Worm (Caenorhabditis elegans) whole organism, young adult: ENCODE results near the gene cutl-18.

Experiments used
- B0019.2 ChIP-seq: fragments of 200-800 bp; sonication (Bioruptor generic); conservative IDR thresholded peaks from 2 replicates; pipeline ENCODE4 v1.3.6; 2022; ENCODE audit warnings: missing genetic modification reagents, missing genetic modification characterization, missing compliant biosample characterization
- F39B2.1 ChIP-seq: fragments of 200-800 bp; sonication (Bioruptor generic); IDR thresholded peaks from 2 replicates; pipeline ENCODE4 v1.3.6; 2022; ENCODE audit warnings: missing genetic modification reagents, missing genetic modification characterization, missing compliant biosample characterization
- F49E8.2 ChIP-seq: sonication (generic microtip); optimal IDR thresholded peaks from 3 replicates; lab custom pipeline; 2017; ENCODE audit warnings: missing genetic modification characterization, mild to moderate bottlenecking, missing compliant biosample characterization, antibody characterized with exemption, moderate library complexity; ENCODE audit not compliant: insufficient read depth
- F57A8.1 ChIP-seq: fragments of 200-800 bp; sonication (Bioruptor generic); optimal IDR thresholded peaks from 2 replicates; lab custom pipeline; 2018; ENCODE audit warnings: mild to moderate bottlenecking, missing genetic modification characterization, moderate library complexity, missing compliant biosample characterization
- K12H6.12 ChIP-seq: fragments of 200-800 bp; sonication (Bioruptor generic); optimal IDR thresholded peaks from 2 replicates; lab custom pipeline; 2018; ENCODE audit warnings: mild to moderate bottlenecking, missing genetic modification characterization, missing compliant biosample characterization
- T07F8.4 ChIP-seq: sonication (generic microtip); optimal IDR thresholded peaks from 2 replicates; lab custom pipeline; 2016; ENCODE audit warnings: mild to moderate bottlenecking, missing genetic modification characterization, moderate library complexity, missing compliant biosample characterization
- T26A5.8 ChIP-seq: sonication (generic microtip); optimal IDR thresholded peaks from 2 replicates; lab custom pipeline; 2016; ENCODE audit warnings: missing genetic modification characterization, missing compliant biosample characterization
- Y53F4B.3 ChIP-seq: fragments of 200-800 bp; sonication (Bioruptor generic); IDR thresholded peaks from 2 replicates; pipeline ENCODE4 v1.3.6; 2022; ENCODE audit warnings: missing genetic modification reagents, missing genetic modification characterization, missing compliant biosample characterization
- Y95B8A.8 ChIP-seq: fragments of 200-800 bp; sonication (Bioruptor generic); IDR thresholded peaks from 2 replicates; pipeline ENCODE4 v1.3.6; 2022; ENCODE audit warnings: missing genetic modification reagents, missing genetic modification characterization, missing compliant biosample characterization
- bed-2 ChIP-seq: fragments of 200-800 bp; sonication (Bioruptor generic); IDR thresholded peaks from 2 replicates; pipeline ENCODE4 v1.3.6; 2022; ENCODE audit warnings: missing genetic modification reagents, missing genetic modification characterization, missing compliant biosample characterization
- ceh-100 ChIP-seq: fragments of 200-800 bp; sonication (Bioruptor generic); IDR thresholded peaks from 2 replicates; pipeline ENCODE4 v1.3.6; 2022; ENCODE audit warnings: missing genetic modification reagents, missing genetic modification characterization, missing compliant biosample characterization
- ceh-58 ChIP-seq: fragments of 200-800 bp; sonication (Bioruptor generic); IDR thresholded peaks from 2 replicates; pipeline ENCODE4 v1.3.6; 2022; ENCODE audit warnings: missing genetic modification characterization, missing compliant biosample characterization
- ceh-79 ChIP-seq: sonication (generic microtip); optimal IDR thresholded peaks from 2 replicates; lab custom pipeline; 2017; ENCODE audit warnings: mild to moderate bottlenecking, missing genetic modification characterization, missing compliant biosample characterization
- egl-18 ChIP-seq: fragments of 200-800 bp; sonication (Bioruptor generic); IDR thresholded peaks from 2 replicates; pipeline ENCODE4 v1.3.6; 2022; ENCODE audit warnings: missing genetic modification reagents, missing genetic modification characterization, missing compliant biosample characterization
- egl-44 ChIP-seq: fragments of 200-800 bp; sonication (Bioruptor generic); IDR thresholded peaks from 2 replicates; pipeline ENCODE4 v1.3.6; 2022; ENCODE audit warnings: missing genetic modification reagents, missing genetic modification characterization, missing compliant biosample characterization
- him-1 ChIP-seq: sonication (generic microtip); optimal IDR thresholded peaks from 2 replicates; lab custom pipeline; 2016; ENCODE audit warnings: missing genotype, missing genetic modification reagents, missing genetic modification characterization, missing compliant biosample characterization
- hmg-1.2 ChIP-seq: fragments of 200-800 bp; sonication (Bioruptor generic); IDR thresholded peaks from 2 replicates; pipeline ENCODE4 v1.3.6; 2022; ENCODE audit warnings: missing genetic modification reagents, missing genetic modification characterization, missing compliant biosample characterization
- let-607 ChIP-seq, 2 experiments: fragments of 200-800 bp in 1 of 2; sonication (Bioruptor generic) in 1 of 2; sonication (generic microtip) in 1 of 2; optimal IDR thresholded peaks; 2 replicates each; lab custom pipeline; 2016 to 2018; ENCODE audit warnings: mild to moderate bottlenecking in 2 of 2, missing compliant biosample characterization in 2 of 2, missing genetic modification characterization in 2 of 2, moderate library complexity in 2 of 2, missing genotype in 1 of 2
- lin-40 ChIP-seq: sonication (generic microtip); optimal IDR thresholded peaks from 2 replicates; lab custom pipeline; 2016; ENCODE audit warnings: missing genetic modification characterization, mild to moderate bottlenecking, missing compliant biosample characterization, missing genotype, missing genetic modification reagents
- madf-10 ChIP-seq: sonication (generic microtip); optimal IDR thresholded peaks from 2 replicates; lab custom pipeline; 2016; ENCODE audit warnings: mild to moderate bottlenecking, missing genetic modification characterization, missing compliant biosample characterization
- madf-3 ChIP-seq: fragments of 200-800 bp; sonication (Bioruptor generic); IDR thresholded peaks from 2 replicates; pipeline ENCODE4 v1.3.6; 2022; ENCODE audit warnings: missing genetic modification reagents, missing genetic modification characterization, missing compliant biosample characterization
- mxl-1 ChIP-seq: sonication (generic microtip); optimal IDR thresholded peaks from 2 replicates; lab custom pipeline; 2016; ENCODE audit warnings: missing genetic modification characterization, missing compliant biosample characterization
- nfya-1 ChIP-seq: sonication (generic microtip); optimal IDR thresholded peaks from 2 replicates; lab custom pipeline; 2017; ENCODE audit warnings: antibody characterized with exemption, missing compliant biosample characterization, missing genetic modification characterization, borderline replicate concordance; ENCODE audit not compliant: insufficient read depth
- nfya-2 ChIP-seq: fragments of 200-800 bp; sonication (Bioruptor generic); IDR thresholded peaks from 2 replicates; pipeline ENCODE4 v1.3.6; 2022; ENCODE audit warnings: missing genetic modification reagents, missing genetic modification characterization, missing compliant biosample characterization
- nhr-80 ChIP-seq: sonication (generic microtip); optimal IDR thresholded peaks from 2 replicates; lab custom pipeline; 2016; ENCODE audit warnings: missing genetic modification characterization, missing compliant biosample characterization
- rpc-1 ChIP-seq, 2 experiments: fragments of 150-350 bp in 1 of 2; sonication (generic microtip) in 1 of 2; optimal IDR thresholded peaks; 2 replicates each; lab custom pipeline; 2014 to 2018; ENCODE audit warnings: missing biosample characterization in 1 of 2, missing genetic modification characterization in 1 of 2, missing genetic modification reagents in 1 of 2, missing genotype in 1 of 2
- sdz-38 ChIP-seq: sonication (generic microtip); optimal IDR thresholded peaks from 2 replicates; lab custom pipeline; 2016; ENCODE audit warnings: missing genotype, missing genetic modification characterization, missing compliant biosample characterization
- sea-2 ChIP-seq: fragments of 200-800 bp; sonication (Bioruptor generic); IDR thresholded peaks from 2 replicates; pipeline ENCODE4 v1.3.6; 2022; ENCODE audit warnings: missing genetic modification characterization, missing compliant biosample characterization
- snpc-1.1 ChIP-seq: sonication (generic microtip); optimal IDR thresholded peaks from 2 replicates; lab custom pipeline; 2017; ENCODE audit warnings: missing genetic modification characterization, mild to moderate bottlenecking, missing compliant biosample characterization, antibody characterized with exemption, moderate library complexity, missing genotype, missing genetic modification reagents; ENCODE audit not compliant: insufficient read depth
- snpc-3.4 ChIP-seq: sonication (generic microtip); optimal IDR thresholded peaks from 2 replicates; lab custom pipeline; 2017; ENCODE audit warnings: missing genetic modification characterization, mild to moderate bottlenecking, missing compliant biosample characterization, antibody characterized with exemption, moderate library complexity, missing genotype, missing genetic modification reagents
- unc-130 ChIP-seq: sonication (generic microtip); optimal IDR thresholded peaks from 2 replicates; lab custom pipeline; 2016; ENCODE audit warnings: missing genetic modification reagents, missing genetic modification characterization, missing compliant biosample characterization
- unc-62 ChIP-seq: fragments of 150-350 bp; optimal IDR thresholded peaks from 2 replicates; lab custom pipeline; 2014; ENCODE audit warnings: missing biosample characterization, missing genetic modification reagents, missing genetic modification characterization
- zfh-2 ChIP-seq: fragments of 200-800 bp; sonication (Bioruptor generic); conservative IDR thresholded peaks from 2 replicates; pipeline ENCODE4 v1.3.6; 2022; ENCODE audit warnings: missing genetic modification reagents, missing genetic modification characterization, missing compliant biosample characterization
- ztf-25 ChIP-seq: fragments of 200-800 bp; sonication (Bioruptor generic); IDR thresholded peaks from 2 replicates; pipeline ENCODE4 v1.3.6; 2022; ENCODE audit warnings: missing genetic modification reagents, missing genetic modification characterization, missing compliant biosample characterization
- ztf-3 ChIP-seq: fragments of 200-800 bp; sonication (Bioruptor generic); optimal IDR thresholded peaks from 2 replicates; lab custom pipeline; 2018; ENCODE audit warnings: mild to moderate bottlenecking, missing genetic modification characterization, missing compliant biosample characterization
- ztf-6 ChIP-seq: fragments of 200-800 bp; sonication (Bioruptor generic); IDR thresholded peaks from 2 replicates; pipeline ENCODE4 v1.3.6; 2022; ENCODE audit warnings: missing genetic modification reagents, missing genetic modification characterization, missing compliant biosample characterization

cutl-18 gene

DNA sequence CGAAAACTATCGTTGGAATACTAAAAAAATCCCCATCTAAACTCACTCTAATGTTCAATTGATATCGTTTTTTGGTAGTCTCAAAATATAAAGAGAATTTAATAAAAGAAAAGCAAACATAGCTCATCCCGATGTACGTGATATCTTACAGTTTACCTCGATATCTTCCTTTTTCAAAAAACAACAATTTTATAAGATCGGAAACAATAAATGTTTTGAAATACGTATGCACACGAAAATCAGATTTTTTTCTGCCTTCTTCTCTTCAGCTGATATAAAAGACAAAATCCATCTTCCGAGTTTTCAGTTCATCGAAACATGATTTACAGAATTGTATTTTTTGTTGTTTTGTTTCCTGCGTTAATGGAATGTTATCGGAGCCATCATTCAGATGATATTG, 45.6 kb downstream of the cutl-18 start, which contains the start of gene clec-222:
Gene clec-222, plus strand, starts transcription at position 301 of the 400 bp plus-strand sequence.
- TF ChIP-seq unc-130, result no peak
- no peak for TF ChIP-seq mxl-1 (tag; lab: Kevin White, UChicago)
- TF ChIP-seq snpc-1.1, result no peak
- TF ChIP-seq K12H6.12 (tag; lab: Kevin White, UChicago), result no peak
- no peak for TF ChIP-seq ztf-25
- TF ChIP-seq ztf-3 (GFP tag; lab: Kevin White, UChicago), result no peak
- TF ChIP-seq T07F8.4 (tag; lab: Kevin White, UChicago), result no peak
- no peak for TF ChIP-seq him-1 (tag; lab: Kevin White, UChicago)
- no peak for TF ChIP-seq B0019.2 (GFP tag; lab: Robert Waterston, UW)
- TF ChIP-seq zfh-2 (GFP tag; lab: Robert Waterston, UW), result no peak

DNA sequence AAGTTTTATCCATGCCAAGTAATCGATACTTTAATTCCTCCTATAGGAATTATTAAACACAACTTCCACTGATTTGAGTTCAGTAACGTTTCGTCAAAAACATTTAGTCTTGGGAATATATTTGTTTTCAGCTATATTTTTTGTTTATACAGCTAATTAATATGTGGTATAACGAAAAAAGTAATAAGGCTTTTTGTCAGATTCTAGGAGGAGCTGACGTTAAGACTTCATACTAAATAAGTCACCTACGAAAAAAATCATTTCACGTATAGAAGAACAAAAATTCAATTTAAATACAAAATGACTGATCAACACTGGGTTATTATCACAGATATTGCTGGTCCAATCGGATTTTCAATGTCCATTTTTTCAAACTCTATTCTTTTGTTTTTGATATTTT, 47.9 kb downstream of the cutl-18 start, which contains the start of gene str-115:
Gene str-115, plus strand, starts transcription at position 301 of the 400 bp plus-strand sequence.
- TF ChIP-seq madf-3 (GFP tag; lab: Robert Waterston, UW) (no peak), ztf-6 (GFP tag; lab: Robert Waterston, UW) (no peak), F57A8.1 (GFP tag; lab: Kevin White, UChicago) (no peak), lin-40 (no peak), Y95B8A.8 (GFP tag; lab: Robert Waterston, UW) (no peak), rpc-1 (optimal IDR thresholded peaks at IDR 0.05; lab: Kevin White, UChicago) (no peak), rpc-1 (tag; optimal IDR thresholded peaks at IDR 0.05; lab: Kevin White, UChicago) (no peak), madf-10 (tag; lab: Kevin White, UChicago) (no peak), nfya-1 (tag; lab: Kevin White, UChicago) (no peak), ztf-3 (GFP tag; lab: Kevin White, UChicago) (no peak), nfya-2 (no peak), unc-130 (no peak), ceh-58 (GFP tag; lab: Robert Waterston, UW) (no peak), sdz-38 (tag; lab: Kevin White, UChicago) (no peak), egl-44 (no peak), hmg-1.2 (GFP tag; lab: Robert Waterston, UW) (no peak), sea-2 (GFP tag; lab: Robert Waterston, UW) (no peak), bed-2 (no peak), let-607 (tag; optimal IDR thresholded peaks at IDR 0.05; lab: Kevin White, UChicago) (no peak)
- TF ChIP-seq, all 124 proteins: peak for 0

DNA sequence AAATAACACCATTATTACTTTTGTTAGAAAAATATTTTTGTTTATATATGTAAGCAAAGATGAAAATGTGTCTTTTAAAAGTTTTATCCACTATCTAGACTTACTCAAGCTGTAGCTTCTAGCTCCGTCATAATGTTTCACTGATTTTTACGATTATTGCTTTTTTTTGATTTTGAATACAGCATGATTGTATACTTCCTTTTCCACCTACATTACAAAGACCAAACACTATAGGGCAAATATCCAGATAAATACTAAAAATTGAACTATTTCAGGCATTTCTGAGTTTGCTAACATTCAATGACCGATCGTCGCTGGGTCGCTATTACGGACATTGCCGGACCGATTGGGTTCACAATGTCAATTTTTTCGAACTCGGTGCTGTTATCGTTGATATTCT, 50.0 kb downstream of the cutl-18 start, which contains the start of gene str-116:
Gene str-116, plus strand, starts transcription at position 301 of the 400 bp plus-strand sequence.
- no peak for TF ChIP-seq egl-18 (GFP tag; lab: Robert Waterston, UW)
- no peak for TF ChIP-seq ceh-79 (tag; lab: Kevin White, UChicago)
- no peak for TF ChIP-seq ceh-100 (GFP tag; lab: Robert Waterston, UW)
- no peak for TF ChIP-seq F39B2.1 (GFP tag; lab: Robert Waterston, UW)
- TF ChIP-seq snpc-3.4 (tag; lab: Kevin White, UChicago), result no peak
- no peak for TF ChIP-seq him-1 (tag; lab: Kevin White, UChicago)
- no peak for TF ChIP-seq unc-62 (GFP tag; lab: Kevin White, UChicago)
- TF ChIP-seq ztf-3 (GFP tag; lab: Kevin White, UChicago), result no peak
- TF ChIP-seq T26A5.8 (tag; lab: Kevin White, UChicago), result no peak
- TF ChIP-seq Y53F4B.3 (GFP tag; lab: Robert Waterston, UW), result no peak
- TF ChIP-seq nhr-80 (tag; lab: Kevin White, UChicago), result no peak
- no peak for TF ChIP-seq lin-40
- TF ChIP-seq F49E8.2, result no peak
- no peak for TF ChIP-seq sdz-38 (tag; lab: Kevin White, UChicago)
